Worm (Caenorhabditis elegans): ENCODE data around the gene F49E2.2.

F49E2.2 gene

DNA sequence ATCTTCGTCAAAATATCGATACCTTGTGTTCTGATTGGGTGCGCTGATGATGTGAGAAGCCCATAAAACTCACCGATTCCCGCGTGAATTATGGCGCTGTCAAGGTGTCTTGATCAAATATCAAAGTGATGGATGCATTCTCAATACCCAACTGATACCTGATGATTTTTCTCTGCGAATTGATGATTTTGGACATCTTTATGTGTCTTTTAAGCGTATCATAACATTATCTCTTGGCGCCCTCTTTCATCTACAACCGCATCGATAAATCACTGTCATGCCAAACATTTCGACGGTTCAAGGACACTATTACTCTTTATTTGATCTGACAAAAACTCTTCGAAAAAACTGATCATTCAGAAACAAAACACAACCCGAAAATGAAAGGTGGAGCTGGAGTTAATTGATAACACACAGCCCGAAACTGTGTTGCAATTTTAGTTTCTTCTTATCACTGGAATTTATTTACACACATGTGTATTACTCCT is 19.2 kb upstream of the F49E2.2 start (continued):
- TF ChIP-seq mdl-1 (tag; optimal IDR thresholded peaks at IDR 0.05) (peak in 1 of 2 experiments; percentile 28), tra-1 (GFP tag; IDR thresholded peaks at IDR 0.05) (peak; percentile 45; the same call in 1 of the 2 replicates), nhr-102 (tag; optimal IDR thresholded peaks at IDR 0.05) (no peak), egl-43 (GFP tag; IDR thresholded peaks at IDR 0.05) (no peak), unc-130 (GFP tag; optimal IDR thresholded peaks at IDR 0.05) (no peak), nhr-10 (tag; optimal IDR thresholded peaks at IDR 0.05) (peak; percentile 6), Y5F2A.4 (GFP tag; optimal IDR thresholded peaks at IDR 0.05) (no peak), skn-1 (tag; optimal IDR thresholded peaks at IDR 0.05) (no peak), ctbp-1 (GFP tag; IDR thresholded peaks at IDR 0.05) (no peak), lin-29 (GFP tag; IDR thresholded peaks at IDR 0.05) (no peak), mdt-29 (GFP tag; IDR thresholded peaks at IDR 0.05) (no peak), daf-16 (GFP tag; optimal IDR thresholded peaks at IDR 0.05) (no peak), daf-16 (tag; optimal IDR thresholded peaks at IDR 0.05) (peak; percentile 76), zip-2 (tag; optimal IDR thresholded peaks at IDR 0.05) (no peak), nhr-76 (tag; optimal IDR thresholded peaks at IDR 0.05) (no peak), nhr-42 (GFP tag; IDR thresholded peaks at IDR 0.05) (no peak), mep-1 (tag; optimal IDR thresholded peaks at IDR 0.05) (peak; percentile 31), R02D3.7 (tag; optimal IDR thresholded peaks at IDR 0.05) (no peak), spr-1 (tag; optimal IDR thresholded peaks at IDR 0.05) (no peak), nhr-111 (GFP tag; optimal IDR thresholded peaks at IDR 0.05) (no peak), lin-38 (GFP tag; IDR thresholded peaks at IDR 0.05) (no peak), unc-62 (GFP tag; optimal IDR thresholded peaks at IDR 0.05 in 1 of 2) (peak in 1 of 2 experiments; percentile 100), unc-62 (tag; optimal IDR thresholded peaks at IDR 0.05) (no peak), zfp-3 (GFP tag; conservative IDR thresholded peaks at IDR 0.05) (no peak), lim-7 (GFP tag; IDR thresholded peaks at IDR 0.05) (no peak), dmd-9 (GFP tag; IDR thresholded peaks at IDR 0.05) (no peak), Y105C5A.15 (GFP tag; IDR thresholded peaks at IDR 0.05) (no peak), vab-7 (GFP tag; IDR thresholded peaks at IDR 0.05) (no peak), hlh-30 (tag; optimal IDR thresholded peaks at IDR 0.05; ENCODE audit: insufficient read depth) (peak; percentile 26), pqm-1 (tag; optimal IDR thresholded peaks at IDR 0.05) (peak; percentile 78), aha-1 (tag) (no peak), mxl-3 (GFP tag; optimal IDR thresholded peaks at IDR 0.05) (peak; percentile 34), nhr-25 (tag; optimal IDR thresholded peaks at IDR 0.05; ENCODE audit: borderline replicate concordance, insufficient read depth) (peak; percentile 56), F10B5.3 (tag; optimal IDR thresholded peaks at IDR 0.05) (no peak), T20F7.1 (GFP tag; optimal IDR thresholded peaks at IDR 0.05) (no peak), nhr-28 (tag; optimal IDR thresholded peaks at IDR 0.05) (peak; percentile 52), duxl-1 (tag; optimal IDR thresholded peaks at IDR 0.05; ENCODE audit: poor library complexity) (no peak), F44E2.7 (GFP tag; IDR thresholded peaks at IDR 0.05) (no peak), mes-2 (tag; optimal IDR thresholded peaks at IDR 0.05; ENCODE audit: poor library complexity, severe bottlenecking) (no peak), php-3 (GFP tag; IDR thresholded peaks at IDR 0.05) (no peak; the same call in 1 of the 2 replicates), madf-5 (GFP tag; IDR thresholded peaks at IDR 0.05) (no peak), D1046.2 (GFP tag; IDR thresholded peaks at IDR 0.05) (no peak), Y75B8A.6 (GFP tag; IDR thresholded peaks at IDR 0.05) (no peak), zfp-2 (tag; optimal IDR thresholded peaks at IDR 0.05) (no peak), nhr-237 (tag; optimal IDR thresholded peaks at IDR 0.05) (no peak), arid-1 (GFP tag; conservative IDR thresholded peaks at IDR 0.05) (no peak), sdz-12 (GFP tag; optimal IDR thresholded peaks at IDR 0.05) (no peak), nhr-6 (tag; optimal IDR thresholded peaks at IDR 0.05) (no peak), ZK337.2 (GFP tag; IDR thresholded peaks at IDR 0.05) (no peak), zip-11 (GFP tag; IDR thresholded peaks at IDR 0.05) (no peak), mxl-2 (GFP tag; conservative IDR thresholded peaks at IDR 0.05) (no peak), dmd-8 (GFP tag; IDR thresholded peaks at IDR 0.05) (no peak)
